Worm (Caenorhabditis elegans) whole organism, L4 larva: ENCODE measurements around the gene F55E10.1.
A peak's percentile ranks its signal among the peaks of the same experiment; 100 is the strongest.

Experiments used
- D1046.2 ChIP-seq: fragments of 200-800 bp; sonication (Bioruptor generic); IDR thresholded peaks from 2 replicates; pipeline ENCODE4 v1.3.6; 2022; ENCODE audit warnings: missing genetic modification characterization, missing compliant biosample characterization
- F26F4.8 ChIP-seq: fragments of 200-800 bp; sonication (Bioruptor generic); conservative IDR thresholded peaks from 2 replicates; pipeline ENCODE4 v1.3.6; 2022; ENCODE audit warnings: missing genetic modification characterization, missing compliant biosample characterization
- F44E2.7 ChIP-seq: fragments of 200-800 bp; sonication (Bioruptor generic); IDR thresholded peaks from 2 replicates; pipeline ENCODE4 v2.1.2; 2022; ENCODE audit warnings: missing genetic modification characterization, missing compliant biosample characterization
- Y5F2A.4 ChIP-seq: fragments of 200-800 bp; sonication (Bioruptor generic); optimal IDR thresholded peaks from 2 replicates; lab custom pipeline; 2018; ENCODE audit warnings: mild to moderate bottlenecking, missing genetic modification characterization, missing compliant biosample characterization
- ZK546.5 ChIP-seq, 2 experiments: sonication (generic microtip); optimal IDR thresholded peaks; 2 replicates each; lab custom pipeline; 2017; ENCODE audit warnings: missing biosample characterization in 2 of 2, missing genetic modification characterization in 2 of 2
- aha-1 ChIP-seq: fragments of 150-350 bp; peaks from one replicate; lab custom pipeline; 2014; ENCODE audit warnings: missing biosample characterization, missing genetic modification characterization
- daf-12 ChIP-seq: fragments of 150-350 bp; optimal IDR thresholded peaks from 2 replicates; lab custom pipeline; 2014; ENCODE audit warnings: missing biosample characterization, missing genetic modification reagents, missing genetic modification characterization
- dmd-8 ChIP-seq: fragments of 200-800 bp; sonication (Bioruptor generic); IDR thresholded peaks from 2 replicates; pipeline ENCODE4 v1.3.6; 2022; ENCODE audit warnings: missing genetic modification characterization, missing compliant biosample characterization
- fos-1 ChIP-seq: fragments of 150-350 bp; optimal IDR thresholded peaks from 2 replicates; lab custom pipeline; 2014; ENCODE audit warnings: missing biosample characterization, missing genetic modification characterization
- hif-1 ChIP-seq, 2 experiments: sonication (generic microtip); optimal IDR thresholded peaks; 2 replicates each; lab custom pipeline; 2016 to 2017; ENCODE audit warnings: missing compliant biosample characterization in 2 of 2, missing genetic modification characterization in 2 of 2, missing genetic modification reagents in 2 of 2, missing genotype in 2 of 2, mild to moderate bottlenecking in 1 of 2
- hmg-1.1 ChIP-seq: fragments of 200-800 bp; sonication (Bioruptor generic); IDR thresholded peaks from 2 replicates; pipeline ENCODE4 v1.3.6; 2022; ENCODE audit warnings: missing genetic modification reagents, missing genetic modification characterization, missing compliant biosample characterization
- lin-15B ChIP-seq: fragments of 150-350 bp; sonication (generic microtip); optimal IDR thresholded peaks from 3 replicates; lab custom pipeline; 2014; ENCODE audit warnings: missing biosample characterization, missing genetic modification characterization
- lir-3 ChIP-seq: sonication (generic microtip); optimal IDR thresholded peaks from 2 replicates; lab custom pipeline; 2016; ENCODE audit warnings: mild to moderate bottlenecking, missing genetic modification characterization, missing compliant biosample characterization
- mdl-1 ChIP-seq, 2 experiments: fragments of 150-350 bp in 1 of 2; sonication (generic microtip) in 1 of 2; optimal IDR thresholded peaks; 2 replicates each; lab custom pipeline; 2014 to 2017; ENCODE audit warnings: missing biosample characterization in 2 of 2, missing genetic modification characterization in 2 of 2
- mdt-29 ChIP-seq: fragments of 200-800 bp; sonication (Bioruptor generic); IDR thresholded peaks from 2 replicates; pipeline ENCODE4 v1.3.6; 2022; ENCODE audit warnings: missing genetic modification reagents, missing genetic modification characterization, missing compliant biosample characterization
- mep-1 ChIP-seq: fragments of 150-350 bp; sonication (generic microtip); optimal IDR thresholded peaks from 3 replicates; lab custom pipeline; 2014; ENCODE audit warnings: missing biosample characterization, missing genetic modification characterization
- mxl-2 ChIP-seq: fragments of 200-800 bp; sonication (Bioruptor generic); conservative IDR thresholded peaks from 2 replicates; pipeline ENCODE4 v1.3.6; 2022; ENCODE audit warnings: missing genetic modification reagents, missing genetic modification characterization, missing compliant biosample characterization
- mxl-3 ChIP-seq: fragments of 200-800 bp; sonication (Bioruptor generic); optimal IDR thresholded peaks from 2 replicates; lab custom pipeline; 2018; ENCODE audit warnings: mild to moderate bottlenecking, missing genetic modification characterization, missing compliant biosample characterization
- nhr-102 ChIP-seq: sonication (generic microtip); optimal IDR thresholded peaks from 2 replicates; lab custom pipeline; 2016; ENCODE audit warnings: mild to moderate bottlenecking, missing genetic modification characterization, moderate library complexity, missing compliant biosample characterization
- nhr-237 ChIP-seq: sonication (generic microtip); optimal IDR thresholded peaks from 2 replicates; lab custom pipeline; 2017; ENCODE audit warnings: missing biosample characterization, missing genetic modification characterization
- nhr-28 ChIP-seq: fragments of 150-350 bp; optimal IDR thresholded peaks from 2 replicates; lab custom pipeline; 2014; ENCODE audit warnings: missing biosample characterization, missing genetic modification characterization
- nhr-42 ChIP-seq: fragments of 200-800 bp; sonication (Bioruptor generic); IDR thresholded peaks from 2 replicates; pipeline ENCODE4 v1.3.6; 2022; ENCODE audit warnings: missing genetic modification characterization, missing compliant biosample characterization
- nhr-48 ChIP-seq: sonication (generic microtip); optimal IDR thresholded peaks from 2 replicates; lab custom pipeline; 2016; ENCODE audit warnings: mild to moderate bottlenecking, missing genetic modification characterization, missing compliant biosample characterization
- nhr-76 ChIP-seq: fragments of 150-350 bp; optimal IDR thresholded peaks from 2 replicates; lab custom pipeline; 2014; ENCODE audit warnings: missing biosample characterization, missing genetic modification characterization
- pha-4 ChIP-seq, 2 experiments: fragments of 150-350 bp in 1 of 2; fragments of 200-800 bp in 1 of 2; sonication (Bioruptor generic) in 1 of 2; IDR thresholded peaks in 1 of 2; optimal IDR thresholded peaks in 1 of 2; 2 replicates each; pipeline versions ENCODE4 v1.3.6 to Lab custom; 2014 to 2022; ENCODE audit warnings: missing genetic modification characterization in 2 of 2, missing genetic modification reagents in 2 of 2, missing biosample characterization in 1 of 2, missing compliant biosample characterization in 1 of 2
- php-3 ChIP-seq: fragments of 200-800 bp; sonication (Bioruptor generic); IDR thresholded peaks from 2 replicates; pipeline ENCODE4 v1.3.6; 2022; ENCODE audit warnings: missing genetic modification reagents, missing genetic modification characterization, missing compliant biosample characterization
- rbr-2 ChIP-seq: sonication (generic microtip); optimal IDR thresholded peaks from 2 replicates; lab custom pipeline; 2016; ENCODE audit warnings: missing genotype, missing genetic modification characterization, missing compliant biosample characterization
- spr-1 ChIP-seq: sonication (generic microtip); optimal IDR thresholded peaks from 2 replicates; lab custom pipeline; 2016; ENCODE audit warnings: mild to moderate bottlenecking, missing genetic modification characterization, missing compliant biosample characterization
- unc-39 ChIP-seq: sonication (generic microtip); optimal IDR thresholded peaks from 2 replicates; lab custom pipeline; 2017; ENCODE audit warnings: missing biosample characterization, missing genetic modification characterization
- unc-62 ChIP-seq, 3 experiments: fragments of 150-350 bp in 1 of 3; sonication (generic microtip); optimal IDR thresholded peaks in 2 of 3; peaks in 1 of 3; 1 replicate in 1 of 3; 2 replicates in 2 of 3; lab custom pipeline; 2014 to 2017; ENCODE audit warnings: missing biosample characterization in 3 of 3, missing genetic modification characterization in 3 of 3, missing genetic modification reagents in 3 of 3, missing genotype in 1 of 3
- zip-11 ChIP-seq: fragments of 200-800 bp; sonication (Bioruptor generic); IDR thresholded peaks from 2 replicates; pipeline ENCODE4 v1.3.6; 2022; ENCODE audit warnings: missing genetic modification characterization, missing compliant biosample characterization
- ztf-11 ChIP-seq: fragments of 150-350 bp; optimal IDR thresholded peaks from 2 replicates; lab custom pipeline; 2014; ENCODE audit warnings: missing biosample characterization, missing genetic modification characterization

Gene F55E10.1

DNA sequence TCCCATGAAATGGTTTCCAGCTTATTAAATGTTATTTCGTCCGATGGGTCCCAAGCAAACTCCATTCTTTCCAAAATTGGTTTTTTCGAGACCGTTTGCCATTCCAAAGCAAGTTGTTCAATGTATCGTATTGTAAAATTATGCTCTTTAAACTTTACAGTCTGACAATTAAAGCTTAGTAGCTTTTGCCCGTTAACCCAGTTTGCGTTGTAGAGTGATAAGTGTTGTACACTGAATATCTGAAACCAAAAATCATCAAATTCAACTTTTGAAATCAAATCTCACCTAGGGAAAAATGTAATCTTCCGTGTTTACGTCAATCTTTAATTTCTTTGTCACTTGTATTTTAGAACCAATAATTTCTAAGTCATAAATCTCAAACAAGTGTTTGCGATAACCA, 44.4 kb upstream of the F55E10.1 start:
- TF ChIP-seq aha-1 (tag; lab: Kevin White, UChicago), result peak; percentile 12
- peak in 1 of 2 experiments; percentile 94 for TF ChIP-seq unc-62 (GFP tag; optimal IDR thresholded peaks at IDR 0.05 in 1 of 2; lab: Kevin White, UChicago)
- no peak for TF ChIP-seq unc-62 (tag; optimal IDR thresholded peaks at IDR 0.05; lab: Kevin White, UChicago)
- TF ChIP-seq D1046.2 (GFP tag; lab: Robert Waterston, UW), result no peak

DNA sequence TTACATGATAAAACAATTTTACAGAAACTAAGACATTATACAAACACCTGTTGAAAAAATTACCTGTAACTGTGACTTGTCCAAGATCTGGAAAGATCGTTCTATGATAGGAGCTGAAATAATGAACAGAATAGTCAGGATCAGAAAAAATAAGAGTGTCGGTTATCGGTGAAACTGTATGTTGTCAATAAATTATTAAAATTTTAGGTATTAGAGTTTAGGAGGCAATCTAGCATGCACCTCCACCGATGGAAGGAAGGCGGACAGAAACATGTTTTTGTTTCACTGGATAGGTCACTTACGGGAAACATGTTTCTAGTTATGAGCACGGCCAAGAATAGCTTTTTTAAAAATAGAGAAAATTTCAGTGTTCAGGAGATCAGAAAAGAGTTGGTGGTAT, 42.2 kb upstream of the F55E10.1 start, which contains the start of gene ced-13:
ced-13 (minus strand) TSS at position 101 of the 400 bp plus-strand sequence.
- TF ChIP-seq nhr-48 (tag; lab: Kevin White, UChicago), result no peak
- no peak for TF ChIP-seq dmd-8
- no peak for TF ChIP-seq F26F4.8 (GFP tag; lab: Robert Waterston, UW)
- no peak for TF ChIP-seq lin-15B (tag; lab: Kevin White, UChicago)
- no peak for TF ChIP-seq Y5F2A.4 (GFP tag; lab: Kevin White, UChicago)
- no peak for TF ChIP-seq mxl-2
- TF ChIP-seq mxl-3 (GFP tag; lab: Kevin White, UChicago), result no peak
- no peak for TF ChIP-seq mdl-1 (tag; optimal IDR thresholded peaks at IDR 0.05; lab: Kevin White, UChicago)
- no peak for TF ChIP-seq nhr-76

DNA sequence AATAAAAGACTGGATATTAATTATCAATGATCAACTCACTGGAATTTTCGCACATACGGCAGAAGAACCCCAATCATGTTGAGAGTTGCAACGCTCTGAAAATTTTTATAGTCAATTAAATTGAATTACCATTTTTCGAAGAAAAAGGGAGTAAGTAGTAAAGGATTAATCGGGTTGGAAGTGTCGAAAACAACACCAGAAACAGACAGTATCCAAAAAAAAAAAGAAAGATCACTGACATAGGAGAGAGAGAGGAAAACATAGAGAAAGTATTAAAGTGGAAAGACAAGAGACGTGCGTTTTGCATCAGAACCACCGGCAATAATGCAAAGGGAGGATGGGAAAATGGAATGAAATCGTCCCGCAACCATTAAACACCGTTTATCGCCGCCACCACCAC, 39.5 kb upstream of the F55E10.1 start, which contains the start of gene inx-5:
inx-5 (minus strand) TSS at position 101 of the 400 bp plus-strand sequence.
- TF ChIP-seq ztf-11, result no peak
- no peak for TF ChIP-seq nhr-237 (tag; lab: Kevin White, UChicago)
- no peak for TF ChIP-seq mep-1 (tag; lab: Kevin White, UChicago)
- no peak for TF ChIP-seq lin-15B (tag; lab: Kevin White, UChicago)
- no peak for TF ChIP-seq F44E2.7 (GFP tag; lab: Robert Waterston, UW)
- no peak for TF ChIP-seq mxl-3 (GFP tag; lab: Kevin White, UChicago)
- no peak for TF ChIP-seq spr-1 (tag; lab: Kevin White, UChicago)
- no peak for TF ChIP-seq hif-1 (tag; optimal IDR thresholded peaks at IDR 0.05; lab: Kevin White, UChicago)
- TF ChIP-seq hmg-1.1 (GFP tag; lab: Robert Waterston, UW), result no peak
- no peak for TF ChIP-seq rbr-2
- TF ChIP-seq ZK546.5 (tag; optimal IDR thresholded peaks at IDR 0.05; lab: Kevin White, UChicago), result no peak
- no peak for TF ChIP-seq fos-1 (tag; lab: Kevin White, UChicago)
- TF ChIP-seq nhr-28 (tag; lab: Kevin White, UChicago), result no peak
- no peak for TF ChIP-seq mdt-29 (GFP tag; lab: Robert Waterston, UW)
- no peak for TF ChIP-seq nhr-102
- no peak for TF ChIP-seq nhr-42 (GFP tag; lab: Robert Waterston, UW)
- TF ChIP-seq php-3 (GFP tag; lab: Robert Waterston, UW), result no peak

DNA sequence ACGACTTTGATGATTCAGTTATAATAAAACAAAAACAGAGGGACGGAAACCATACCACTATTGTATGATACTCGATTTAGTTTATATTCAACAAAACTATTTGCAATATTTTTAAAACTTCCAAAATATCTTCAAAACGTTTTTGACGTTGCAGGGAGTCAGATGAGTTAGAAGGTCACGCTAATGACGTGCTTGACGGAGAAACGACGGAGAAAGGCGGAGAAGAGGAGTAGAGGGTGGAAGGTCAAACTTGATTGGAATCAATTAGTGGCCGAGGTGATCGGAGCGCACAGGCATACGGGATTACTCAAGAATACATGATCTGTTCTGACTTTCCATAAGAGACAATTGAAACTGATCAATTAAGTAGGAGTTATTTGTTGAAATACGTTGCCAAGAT, 39.0 kb upstream of the F55E10.1 start:
- no peak for TF ChIP-seq daf-12 (tag; lab: Kevin White, UChicago)
- peak; percentile 8 for TF ChIP-seq nhr-28 (tag; lab: Kevin White, UChicago)

DNA sequence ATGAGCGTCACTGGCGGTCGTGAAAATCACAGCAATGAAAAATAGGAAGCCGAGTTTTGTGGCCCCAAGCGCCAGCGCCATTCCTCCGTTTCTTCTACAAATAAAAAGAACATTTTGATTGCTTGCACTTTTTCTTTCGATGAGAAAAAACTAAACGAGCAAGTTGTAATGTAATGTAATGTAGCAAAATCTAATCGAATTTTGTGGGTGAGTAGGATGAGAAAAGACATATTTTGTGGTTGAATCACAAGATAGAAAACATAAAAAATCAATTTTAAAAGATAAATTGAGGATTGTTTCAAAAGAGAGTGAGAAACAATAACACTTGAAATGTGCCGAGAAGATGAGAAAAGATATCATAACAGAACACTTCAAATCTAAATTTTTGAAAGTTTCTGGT, 34.2 kb upstream of the F55E10.1 start, which contains the start of gene R09F10.5:
R09F10.5 (minus strand) TSS at position 101 of the 400 bp plus-strand sequence.
- TF ChIP-seq pha-4 (GFP tag; IDR thresholded peaks at IDR 0.05; lab: Robert Waterston, UW), result no peak
- no peak for TF ChIP-seq pha-4 (tag; optimal IDR thresholded peaks at IDR 0.05; lab: Kevin White, UChicago)

DNA sequence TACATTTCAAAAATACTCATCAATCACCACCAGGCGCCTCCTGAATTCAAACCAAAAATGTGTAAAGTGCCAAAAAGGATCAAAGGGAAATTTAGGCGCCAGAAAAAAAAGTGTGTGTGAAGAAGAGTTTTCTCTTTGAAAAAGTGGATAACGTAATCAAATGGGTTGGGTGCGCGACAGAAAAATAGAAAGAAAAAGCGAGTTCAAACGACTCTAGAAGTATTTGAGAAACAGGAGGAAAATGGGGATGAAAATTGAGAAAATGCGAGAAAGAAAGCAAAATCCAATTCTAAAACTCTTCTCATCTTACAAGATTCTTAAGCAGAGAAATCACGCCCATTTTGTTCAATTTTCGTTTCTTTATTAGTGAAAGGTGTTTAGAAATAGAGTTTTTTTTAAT, 33.3 kb upstream of the F55E10.1 start:
- TF ChIP-seq zip-11 (GFP tag; lab: Robert Waterston, UW), result no peak
- TF ChIP-seq mxl-2, result no peak
- TF ChIP-seq aha-1 (tag; lab: Kevin White, UChicago), result peak; percentile 79
- TF ChIP-seq unc-39 (tag; lab: Kevin White, UChicago), result no peak
- TF ChIP-seq nhr-42 (GFP tag; lab: Robert Waterston, UW), result no peak
- TF ChIP-seq daf-12 (tag; lab: Kevin White, UChicago), result no peak
- TF ChIP-seq lir-3 (tag; lab: Kevin White, UChicago), result no peak
